Comparison of ENCODE assay signal across 1 fruit fly cellular context in genomic region chr3R:22124863-22125262, dm6.
TF ChIP-seq lines count a peak whose summit lies in the region.

No protein-coding gene starts in this region.

TF ChIP-seq in whole organism, embryonic, 481 proteins besides CTCF, POLR2A, EP300 and RAD21 (continued from another document):
- TF ChIP-seq CG3163 (GFP tag; optimal IDR thresholded peaks at IDR 0.05; lab: Kevin White, UChicago) (peak; percentile 91), CG34422 (GFP tag; IDR thresholded peaks at IDR 0.05; lab: Robert Waterston, UW) (no peak), CHES-1-like (GFP tag; optimal IDR thresholded peaks at IDR 0.05; lab: Kevin White, UChicago) (no peak), Deaf1 (tag; optimal IDR thresholded peaks at IDR 0.05; lab: Kevin White, UChicago) (peak; percentile 24), bbx (GFP tag; IDR thresholded peaks at IDR 0.05; lab: Robert Waterston, UW; ENCODE audit: partially characterized antibody) (0 out of 2 replicates have a peak, but pooled peaks have one; percentile 24), kni (GFP tag; optimal IDR thresholded peaks at IDR 0.05; lab: Kevin White, UChicago) (no peak), exex (tag; optimal IDR thresholded peaks at IDR 0.05; lab: Kevin White, UChicago) (no peak), Max (GFP tag; optimal IDR thresholded peaks at IDR 0.05; lab: Kevin White, UChicago) (no peak), CG7928 (GFP tag; optimal IDR thresholded peaks at IDR 0.05; lab: Kevin White, UChicago) (no peak), ro (GFP tag; IDR thresholded peaks at IDR 0.05; lab: Robert Waterston, UW) (no peak), Antp (GFP tag; optimal IDR thresholded peaks at IDR 0.05; lab: Kevin White, UChicago) (no peak), Taf1 (GFP tag; IDR thresholded peaks at IDR 0.05; lab: Robert Waterston, UW) (no peak), NfI (GFP tag; optimal IDR thresholded peaks at IDR 0.05; lab: Kevin White, UChicago) (no peak), Hey (tag; optimal IDR thresholded peaks at IDR 0.05; lab: Kevin White, UChicago) (no peak), maf-S (GFP tag; optimal IDR thresholded peaks at IDR 0.05; lab: Kevin White, UChicago) (no peak), Dll (GFP tag; IDR thresholded peaks at IDR 0.05; lab: Robert Waterston, UW; ENCODE audit: partially characterized antibody) (no peak), bowl (GFP tag; IDR thresholded peaks at IDR 0.05; lab: Robert Waterston, UW) (no peak), YL-1 (GFP tag; optimal IDR thresholded peaks at IDR 0.05; lab: Kevin White, UChicago) (no peak), zen2 (GFP tag; IDR thresholded peaks at IDR 0.05; lab: Robert Waterston, UW; ENCODE audit: partially characterized antibody) (no peak), h (optimal IDR thresholded peaks at IDR 0.05; lab: Kevin White, UChicago) (no peak), fu2 (GFP tag; optimal IDR thresholded peaks at IDR 0.05; lab: Kevin White, UChicago) (no peak), CG3065 (GFP tag; optimal IDR thresholded peaks at IDR 0.05; lab: Kevin White, UChicago) (no peak), D (optimal IDR thresholded peaks at IDR 0.05; lab: Kevin White, UChicago) (no peak), D (GFP tag; optimal IDR thresholded peaks at IDR 0.05; lab: Kevin White, UChicago) (no peak), Ravus (GFP tag; IDR thresholded peaks at IDR 0.05; lab: Robert Waterston, UW) (no peak), nmo (GFP tag; optimal IDR thresholded peaks at IDR 0.05; lab: Kevin White, UChicago) (no peak), HLH4C (GFP tag; IDR thresholded peaks at IDR 0.05; lab: Robert Waterston, UW; ENCODE audit: partially characterized antibody) (no peak), CG10147 (GFP tag; optimal IDR thresholded peaks at IDR 0.05; lab: Kevin White, UChicago) (no peak), crol (GFP tag; IDR thresholded peaks at IDR 0.05; lab: Robert Waterston, UW) (peak; percentile 67), sug (tag; optimal IDR thresholded peaks at IDR 0.05; lab: Kevin White, UChicago) (no peak), gsb (GFP tag; IDR thresholded peaks at IDR 0.05; lab: Robert Waterston, UW) (peak; percentile 11; the same call in 1 of the 2 replicates), Hand (GFP tag; optimal IDR thresholded peaks at IDR 0.05; lab: Kevin White, UChicago) (no peak), dmrt99B (tag; optimal IDR thresholded peaks at IDR 0.05; lab: Kevin White, UChicago) (no peak), CG3281 (GFP tag; optimal IDR thresholded peaks at IDR 0.05; lab: Kevin White, UChicago) (no peak), gcm (GFP tag; optimal IDR thresholded peaks at IDR 0.05; lab: Kevin White, UChicago) (no peak), CG10979 (tag; optimal IDR thresholded peaks at IDR 0.05; lab: Kevin White, UChicago) (no peak), Sry-β (GFP tag; optimal IDR thresholded peaks at IDR 0.05; lab: Kevin White, UChicago) (no peak), CG16779 (GFP tag; IDR thresholded peaks at IDR 0.05; lab: Robert Waterston, UW) (no peak), kah (GFP tag; optimal IDR thresholded peaks at IDR 0.05; lab: Kevin White, UChicago) (no peak), Lpt (GFP tag; optimal IDR thresholded peaks at IDR 0.05; lab: Kevin White, UChicago) (no peak), CG11085 (GFP tag; IDR thresholded peaks at IDR 0.05; lab: Robert Waterston, UW) (no peak), stwl (tag; optimal IDR thresholded peaks at IDR 0.05; lab: Kevin White, UChicago) (peak; percentile 26), trh (GFP tag; optimal IDR thresholded peaks at IDR 0.05; lab: Kevin White, UChicago) (no peak), CG12071 (GFP tag; optimal IDR thresholded peaks at IDR 0.05; lab: Kevin White, UChicago) (peak; percentile 8), CG11456 (GFP tag; IDR thresholded peaks at IDR 0.05; lab: Robert Waterston, UW) (no peak), Opbp (GFP tag; IDR thresholded peaks at IDR 0.05; lab: Robert Waterston, UW; ENCODE audit: partially characterized antibody) (0 out of 3 replicates have a peak, but pooled peaks have one; percentile 22), Adf1 (GFP tag; IDR thresholded peaks at IDR 0.05; lab: Robert Waterston, UW) (no peak), kay (GFP tag; optimal IDR thresholded peaks at IDR 0.05; lab: Kevin White, UChicago) (no peak), Hr39 (optimal IDR thresholded peaks at IDR 0.05; lab: Kevin White, UChicago) (no peak), CG5180 (GFP tag; optimal IDR thresholded peaks at IDR 0.05; lab: Kevin White, UChicago) (peak; percentile 17), grau (tag; optimal IDR thresholded peaks at IDR 0.05; lab: Kevin White, UChicago) (no peak), odd (GFP tag; optimal IDR thresholded peaks at IDR 0.05; lab: Kevin White, UChicago) (no peak), ara (GFP tag; IDR thresholded peaks at IDR 0.05; lab: Robert Waterston, UW) (no peak), Dp (GFP tag; optimal IDR thresholded peaks at IDR 0.05; lab: Kevin White, UChicago) (no peak), Six4 (GFP tag; optimal IDR thresholded peaks at IDR 0.05; lab: Kevin White, UChicago) (no peak), Doc3 (GFP tag; IDR thresholded peaks at IDR 0.05; lab: Robert Waterston, UW; ENCODE audit: partially characterized antibody) (0 out of 3 replicates have a peak, but pooled peaks have one; percentile 46), aop (GFP tag; IDR thresholded peaks at IDR 0.05; lab: Robert Waterston, UW) (no peak), CG31365 (tag; optimal IDR thresholded peaks at IDR 0.05; lab: Kevin White, UChicago) (no peak), nau (GFP tag; optimal IDR thresholded peaks at IDR 0.05; lab: Kevin White, UChicago) (no peak), Abd-B (GFP tag; optimal IDR thresholded peaks at IDR 0.05; lab: Kevin White, UChicago) (no peak), CG17829 (tag; optimal IDR thresholded peaks at IDR 0.05; lab: Kevin White, UChicago) (no peak), D19A (tag; optimal IDR thresholded peaks at IDR 0.05; lab: Kevin White, UChicago) (no peak), Nf-YC (tag; optimal IDR thresholded peaks at IDR 0.05; lab: Kevin White, UChicago) (no peak), Spps (tag; optimal IDR thresholded peaks at IDR 0.05; lab: Kevin White, UChicago) (peak; percentile 5), CG11696 (GFP tag; IDR thresholded peaks at IDR 0.05; lab: Robert Waterston, UW) (no peak), unpg (GFP tag; optimal IDR thresholded peaks at IDR 0.05; lab: Kevin White, UChicago) (no peak), sqz (GFP tag; optimal IDR thresholded peaks at IDR 0.05; lab: Kevin White, UChicago) (no peak), Trl (optimal IDR thresholded peaks at IDR 0.05; lab: Kevin White, UChicago) (peak; percentile 51 to 66), Trl (GFP tag; optimal IDR thresholded peaks at IDR 0.05; lab: Kevin White, UChicago) (no peak), NFAT (GFP tag; IDR thresholded peaks at IDR 0.05; lab: Robert Waterston, UW) (no peak), jing (GFP tag; optimal IDR thresholded peaks at IDR 0.05; lab: Kevin White, UChicago) (no peak), CG10565 (GFP tag; optimal IDR thresholded peaks at IDR 0.05; lab: Kevin White, UChicago) (no peak), Usf (GFP tag; optimal IDR thresholded peaks at IDR 0.05; lab: Kevin White, UChicago) (no peak), run (tag; optimal IDR thresholded peaks at IDR 0.05; lab: Kevin White, UChicago) (no peak), gt (GFP tag; IDR thresholded peaks at IDR 0.05; lab: Robert Waterston, UW) (no peak), Sry-δ (GFP tag; optimal IDR thresholded peaks at IDR 0.05; lab: Kevin White, UChicago) (no peak), pho (GFP tag; optimal IDR thresholded peaks at IDR 0.05; lab: Kevin White, UChicago) (no peak), CG8290 (GFP tag; optimal IDR thresholded peaks at IDR 0.05; lab: Kevin White, UChicago) (no peak), CG8290 (tag; optimal IDR thresholded peaks at IDR 0.05; lab: Kevin White, UChicago) (no peak), CG6654 (GFP tag; optimal IDR thresholded peaks at IDR 0.05; lab: Kevin White, UChicago) (no peak), CG4707 (GFP tag; optimal IDR thresholded peaks at IDR 0.05; lab: Kevin White, UChicago) (no peak), hbn (GFP tag; IDR thresholded peaks at IDR 0.05; lab: Robert Waterston, UW; ENCODE audit: partially characterized antibody) (0 out of 2 replicates have a peak, but pooled peaks have one; percentile 24), CG11504 (tag; optimal IDR thresholded peaks at IDR 0.05; lab: Kevin White, UChicago) (peak; percentile 92), CG1832 (GFP tag; optimal IDR thresholded peaks at IDR 0.05; lab: Kevin White, UChicago) (no peak), tx (GFP tag; optimal IDR thresholded peaks at IDR 0.05; lab: Kevin White, UChicago) (no peak), Lhr (GFP tag; optimal IDR thresholded peaks at IDR 0.05; lab: Kevin White, UChicago) (no peak), Camta (GFP tag; optimal IDR thresholded peaks at IDR 0.05; lab: Kevin White, UChicago) (no peak), al (GFP tag; IDR thresholded peaks at IDR 0.05; lab: Robert Waterston, UW) (no peak), cad (GFP tag; optimal IDR thresholded peaks at IDR 0.05; lab: Kevin White, UChicago) (no peak), PHDP (tag; optimal IDR thresholded peaks at IDR 0.05; lab: Kevin White, UChicago) (no peak), NC2α (GFP tag; optimal IDR thresholded peaks at IDR 0.05; lab: Kevin White, UChicago) (no peak), CG1233 (GFP tag; optimal IDR thresholded peaks at IDR 0.05; lab: Kevin White, UChicago) (no peak), CG11695 (GFP tag; IDR thresholded peaks at IDR 0.05; lab: Robert Waterston, UW) (no peak), Neu2 (GFP tag; optimal IDR thresholded peaks at IDR 0.05; lab: Kevin White, UChicago; ENCODE audit: borderline replicate concordance) (no peak), Myb (GFP tag; optimal IDR thresholded peaks at IDR 0.05; lab: Kevin White, UChicago) (no peak), Xrp1 (GFP tag; IDR thresholded peaks at IDR 0.05; lab: Robert Waterston, UW) (no peak), CG32532 (GFP tag; IDR thresholded peaks at IDR 0.05; lab: Robert Waterston, UW) (peak; percentile 38; the same call in 1 of the 2 replicates), CG31224 (GFP tag; IDR thresholded peaks at IDR 0.05; lab: Robert Waterston, UW) (no peak), CG12744 (GFP tag; optimal IDR thresholded peaks at IDR 0.05; lab: Kevin White, UChicago) (no peak), CG14441 (GFP tag; IDR thresholded peaks at IDR 0.05; lab: Robert Waterston, UW) (no peak), CG30020 (tag; optimal IDR thresholded peaks at IDR 0.05; lab: Kevin White, UChicago) (no peak), Med (GFP tag; lab: Kevin White, UChicago) (peak; percentile 58), Dip3 (GFP tag; optimal IDR thresholded peaks at IDR 0.05; lab: Kevin White, UChicago) (no peak), Dref (GFP tag; IDR thresholded peaks at IDR 0.05; lab: Robert Waterston, UW) (no peak), HLHmδ (GFP tag; optimal IDR thresholded peaks at IDR 0.05; lab: Kevin White, UChicago) (peak; percentile 40), p53 (GFP tag; optimal IDR thresholded peaks at IDR 0.05; lab: Kevin White, UChicago) (no peak)
